Fruit fly (Drosophila melanogaster): Measurements from ENCODE around the gene Larp4B.

Larp4B gene

dm6 chr3L:3179474-3179873, 45.2 kb upstream of the Larp4B start (continued):
- TF ChIP-seq esg (GFP tag; conservative IDR thresholded peaks at IDR 0.05) (peak; percentile 71), CG8388 (GFP tag; optimal IDR thresholded peaks at IDR 0.05) (peak; percentile 84), CG17568 (GFP tag; optimal IDR thresholded peaks at IDR 0.05) (no peak), Hr39 (optimal IDR thresholded peaks at IDR 0.05) (no peak), zf30C (GFP tag; optimal IDR thresholded peaks at IDR 0.05) (no peak), usp (GFP tag; optimal IDR thresholded peaks at IDR 0.05) (no peak), CG1792 (GFP tag; optimal IDR thresholded peaks at IDR 0.05) (peak; percentile 58), Sry-β (GFP tag; optimal IDR thresholded peaks at IDR 0.05) (no peak), al (GFP tag; IDR thresholded peaks at IDR 0.05) (peak; percentile 76), CG5245 (GFP tag; optimal IDR thresholded peaks at IDR 0.05) (peak; percentile 84), CG3726 (GFP tag; IDR thresholded peaks at IDR 0.05) (peak; percentile 85), ci (GFP tag; IDR thresholded peaks at IDR 0.05) (peak; percentile 89), CG7372 (GFP tag; IDR thresholded peaks at IDR 0.05) (peak; percentile 81), CG10321 (GFP tag; IDR thresholded peaks at IDR 0.05) (no peak), CG15696 (tag; optimal IDR thresholded peaks at IDR 0.05) (peak; percentile 77), twi (tag; optimal IDR thresholded peaks at IDR 0.05) (no peak), CG8290 (GFP tag; optimal IDR thresholded peaks at IDR 0.05) (peak; percentile 79), CG8290 (tag; optimal IDR thresholded peaks at IDR 0.05) (no peak), vnd (GFP tag; IDR thresholded peaks at IDR 0.05; ENCODE audit: partially characterized antibody) (no peak), Aef1 (GFP tag; IDR thresholded peaks at IDR 0.05) (peak; percentile 84), NFAT (GFP tag; IDR thresholded peaks at IDR 0.05) (peak; percentile 86), wek (GFP tag; optimal IDR thresholded peaks at IDR 0.05) (peak; percentile 48), Max (GFP tag; optimal IDR thresholded peaks at IDR 0.05) (peak; percentile 85), Abd-B (GFP tag; optimal IDR thresholded peaks at IDR 0.05) (peak; percentile 48), Kr (GFP tag; optimal IDR thresholded peaks at IDR 0.05) (no peak), CG11504 (tag; optimal IDR thresholded peaks at IDR 0.05) (no peak), pho (GFP tag; optimal IDR thresholded peaks at IDR 0.05) (peak; percentile 54), seq (GFP tag; IDR thresholded peaks at IDR 0.05) (peak; percentile 82), CG13296 (GFP tag; optimal IDR thresholded peaks at IDR 0.05) (peak; percentile 91), CG15514 (GFP tag; optimal IDR thresholded peaks at IDR 0.05) (peak; percentile 82), dm (GFP tag; optimal IDR thresholded peaks at IDR 0.05) (peak; percentile 59), C15 (GFP tag; IDR thresholded peaks at IDR 0.05) (peak; percentile 81; the same call in 2 of the 3 replicates), CG12942 (GFP tag; optimal IDR thresholded peaks at IDR 0.05) (peak; percentile 61), Dip2 (GFP tag; IDR thresholded peaks at IDR 0.05) (no peak), Chrac-16 (GFP tag; optimal IDR thresholded peaks at IDR 0.05) (peak; percentile 81), chm (GFP tag; IDR thresholded peaks at IDR 0.05) (peak; percentile 88), CG12236 (GFP tag; optimal IDR thresholded peaks at IDR 0.05) (peak; percentile 57), Stat92E (GFP tag; optimal IDR thresholded peaks at IDR 0.05) (peak in 1 of 3 experiments; percentile 64), CG2875 (GFP tag; optimal IDR thresholded peaks at IDR 0.05) (peak; percentile 83), CG11723 (GFP tag; optimal IDR thresholded peaks at IDR 0.05) (peak; percentile 68), Hr78 (GFP tag; optimal IDR thresholded peaks at IDR 0.05) (no peak), MESR4 (GFP tag; optimal IDR thresholded peaks at IDR 0.05) (no peak), MTF-1 (GFP tag; optimal IDR thresholded peaks at IDR 0.05; ENCODE audit: borderline replicate concordance) (peak; percentile 75), CG7963 (GFP tag; IDR thresholded peaks at IDR 0.05; ENCODE audit: partially characterized antibody) (no peak), sqz (GFP tag; optimal IDR thresholded peaks at IDR 0.05) (no peak), her (GFP tag; optimal IDR thresholded peaks at IDR 0.05) (peak; percentile 76), ewg (GFP tag; optimal IDR thresholded peaks at IDR 0.05) (peak; percentile 59), CG10462 (GFP tag; optimal IDR thresholded peaks at IDR 0.05) (peak; percentile 64), CG3847 (GFP tag; IDR thresholded peaks at IDR 0.05) (peak; percentile 70), CG9609 (GFP tag; optimal IDR thresholded peaks at IDR 0.05) (peak; percentile 69), HLHmδ (GFP tag; optimal IDR thresholded peaks at IDR 0.05) (no peak)

Data from whole organism, embryonic.